Worm (Caenorhabditis elegans) whole organism, midembryonic: ENCODE data around the gene gnrr-2.

Source experiments
- T22C8.4 ChIP-seq: fragments of 200-800 bp; sonication (Bioruptor generic); IDR thresholded peaks from 2 replicates; pipeline ENCODE4 v1.3.6; 2022; ENCODE audit warnings: missing genetic modification characterization, missing compliant biosample characterization
- cog-1 ChIP-seq: sonication (generic microtip); optimal IDR thresholded peaks from 2 replicates; lab custom pipeline; 2016; ENCODE audit warnings: missing genetic modification characterization, missing compliant biosample characterization
- flt-1 ChIP-seq: fragments of 200-800 bp; sonication (Bioruptor generic); IDR thresholded peaks from 2 replicates; pipeline ENCODE4 v1.3.6; 2022; ENCODE audit warnings: missing genetic modification characterization, missing compliant biosample characterization
- klf-2 ChIP-seq: fragments of 200-800 bp; sonication (Bioruptor generic); conservative IDR thresholded peaks from 2 replicates; pipeline ENCODE4 v1.3.6; 2022; ENCODE audit warnings: missing genetic modification reagents, missing genetic modification characterization, missing compliant biosample characterization
- med-1 ChIP-seq: sonication (generic microtip); optimal IDR thresholded peaks from 2 replicates; lab custom pipeline; 2017; ENCODE audit warnings: missing genetic modification characterization, mild to moderate bottlenecking, missing compliant biosample characterization, antibody characterized with exemption, missing genetic modification reagents; ENCODE audit not compliant: insufficient read depth
- ref-1 ChIP-seq: fragments of 200-800 bp; sonication (Bioruptor generic); conservative IDR thresholded peaks from 2 replicates; pipeline ENCODE4 v1.3.6; 2022; ENCODE audit warnings: missing genetic modification reagents, missing genetic modification characterization, missing compliant biosample characterization
- tab-1 ChIP-seq: fragments of 200-800 bp; sonication (Bioruptor generic); IDR thresholded peaks from 2 replicates; pipeline ENCODE4 v1.3.6; 2022; ENCODE audit warnings: missing genetic modification characterization, missing compliant biosample characterization
- ztf-23 ChIP-seq: fragments of 200-800 bp; sonication (Bioruptor generic); IDR thresholded peaks from 2 replicates; pipeline ENCODE4 v1.3.6; 2022; ENCODE audit warnings: missing genetic modification reagents, missing genetic modification characterization, missing compliant biosample characterization
- ztf-29 ChIP-seq: fragments of 200-800 bp; sonication (Bioruptor generic); IDR thresholded peaks from 2 replicates; pipeline ENCODE4 v1.3.6; 2022; ENCODE audit warnings: missing genetic modification reagents, missing genetic modification characterization, missing compliant biosample characterization

The gnrr-2 gene

ce11 chrV:14448669-14449068, 39.8 kb downstream of the gnrr-2 start:
- TF ChIP-seq med-1 (GFP tag; lab: Kevin White, UChicago) (no peak), flt-1 (no peak), T22C8.4 (GFP tag; lab: Robert Waterston, UW) (no peak), tab-1 (GFP tag; lab: Robert Waterston, UW) (no peak), ref-1 (no peak), cog-1 (tag; lab: Kevin White, UChicago) (no peak), ztf-29 (GFP tag; lab: Robert Waterston, UW) (no peak), klf-2 (GFP tag; lab: Robert Waterston, UW) (no peak), ztf-23 (GFP tag; lab: Robert Waterston, UW) (no peak)

DNA sequence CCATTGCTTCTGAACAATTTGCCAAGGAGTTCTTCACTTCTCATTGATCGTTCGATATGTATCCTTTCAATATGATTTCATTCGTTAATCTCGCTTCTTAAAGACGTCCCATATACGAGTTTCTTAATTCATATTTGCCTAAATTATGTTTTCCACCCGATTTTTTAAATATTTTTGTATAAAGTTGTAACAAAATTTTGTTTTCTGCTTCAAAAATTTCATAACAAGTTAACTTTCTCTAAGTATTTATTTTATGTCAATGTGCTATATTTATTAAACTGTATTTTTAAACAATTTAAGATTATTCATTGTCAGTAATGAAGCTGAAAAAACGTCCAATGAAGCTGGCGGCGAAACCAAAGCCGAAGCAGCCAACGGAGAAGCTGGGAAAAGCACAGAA, 40.5 kb downstream of the gnrr-2 start, which contains the start of gene F23B12.7:
TSS of gene F23B12.7 (plus strand) at position 301 of the 400 bp plus-strand sequence.
- no peak for TF ChIP-seq T22C8.4 (GFP tag; lab: Robert Waterston, UW)
- TF ChIP-seq ztf-29 (GFP tag; lab: Robert Waterston, UW) = no peak
- no peak for TF ChIP-seq cog-1 (tag; lab: Kevin White, UChicago)
- TF ChIP-seq flt-1 = no peak
- no peak for TF ChIP-seq klf-2 (GFP tag; lab: Robert Waterston, UW)
- TF ChIP-seq ref-1 = no peak
- TF ChIP-seq med-1 (GFP tag; lab: Kevin White, UChicago) = no peak
- TF ChIP-seq tab-1 (GFP tag; lab: Robert Waterston, UW) = no peak
- TF ChIP-seq ztf-23 (GFP tag; lab: Robert Waterston, UW) = no peak

- TF ChIP-seq T22C8.4 (GFP tag; lab: Robert Waterston, UW) (no peak), cog-1 (tag; lab: Kevin White, UChicago) (no peak), med-1 (GFP tag; lab: Kevin White, UChicago) (no peak), ztf-23 (GFP tag; lab: Robert Waterston, UW) (no peak), flt-1 (no peak), klf-2 (GFP tag; lab: Robert Waterston, UW) (no peak), ztf-29 (GFP tag; lab: Robert Waterston, UW) (no peak), tab-1 (GFP tag; lab: Robert Waterston, UW) (no peak), ref-1 (no peak)
Measured at ce11 chrV:14456626-14457025, 47.8 kb downstream of the gnrr-2 start, which contains the start of gene bmk-1. TSS of gene bmk-1 (minus strand) at chrV:14456984.

DNA sequence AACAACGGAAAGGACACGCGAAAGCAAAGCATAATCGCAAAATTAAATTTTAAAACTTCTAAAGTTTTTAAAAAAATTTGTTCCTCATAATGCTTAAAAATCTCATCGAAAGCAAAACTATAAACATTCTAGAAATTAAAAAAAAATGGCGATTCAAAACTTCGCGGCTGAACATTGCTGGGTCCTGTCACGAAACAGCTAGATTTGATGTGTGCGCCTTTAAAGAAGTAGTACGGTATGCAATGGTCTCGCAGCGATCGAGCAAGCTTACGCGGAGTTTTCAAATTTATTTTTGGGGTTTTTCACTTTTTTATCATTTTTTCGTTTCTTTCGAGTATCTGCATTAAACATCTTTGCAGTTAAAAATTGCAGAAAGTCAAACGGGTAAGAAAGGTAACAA, 48.2 kb downstream of the gnrr-2 start, which contains the start of gene coh-3:
TSS of gene coh-3 (plus strand) at position 353 of the 400 bp plus-strand sequence.
- TF ChIP-seq flt-1 = no peak
- TF ChIP-seq tab-1 (GFP tag; lab: Robert Waterston, UW) = no peak
- no peak for TF ChIP-seq ref-1
- TF ChIP-seq ztf-29 (GFP tag; lab: Robert Waterston, UW) = no peak
- no peak for TF ChIP-seq klf-2 (GFP tag; lab: Robert Waterston, UW)
- no peak for TF ChIP-seq T22C8.4 (GFP tag; lab: Robert Waterston, UW)
- TF ChIP-seq cog-1 (tag; lab: Kevin White, UChicago) = no peak

DNA sequence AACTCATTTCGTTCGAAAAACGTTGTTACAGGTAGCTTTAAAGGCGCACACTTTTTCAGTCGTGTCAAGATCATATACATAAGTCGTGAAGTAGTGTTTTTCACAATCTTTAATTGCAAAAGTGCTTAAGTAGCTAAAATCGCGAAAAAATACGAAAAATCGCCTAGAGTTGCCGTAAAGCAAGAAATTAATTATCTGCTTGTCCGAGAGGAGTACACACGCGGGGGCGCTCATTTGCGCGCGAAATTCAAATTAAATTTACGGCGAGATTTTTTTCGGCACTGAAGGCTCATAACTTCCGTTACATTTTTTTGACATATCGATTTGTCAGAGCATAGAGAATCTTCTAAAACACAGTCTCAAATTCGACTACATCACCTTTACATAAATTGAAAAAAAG, 51.2 kb downstream of the gnrr-2 start:
- TF ChIP-seq ztf-23 (GFP tag; lab: Robert Waterston, UW) = no peak

- TF ChIP-seq ztf-29 (GFP tag; lab: Robert Waterston, UW) = no peak
- no peak for TF ChIP-seq cog-1 (tag; lab: Kevin White, UChicago)
- TF ChIP-seq T22C8.4 (GFP tag; lab: Robert Waterston, UW) = no peak
- no peak for TF ChIP-seq med-1 (GFP tag; lab: Kevin White, UChicago)
- no peak for TF ChIP-seq flt-1
- no peak for TF ChIP-seq klf-2 (GFP tag; lab: Robert Waterston, UW)
- TF ChIP-seq ztf-23 (GFP tag; lab: Robert Waterston, UW) = no peak
- TF ChIP-seq ref-1 = no peak
- no peak for TF ChIP-seq tab-1 (GFP tag; lab: Robert Waterston, UW)
Measured at ce11 chrV:14460615-14461102, 51.8 kb downstream of the gnrr-2 start, which contains the start of gene F08H9.2. TSS of gene F08H9.2 (plus strand) at chrV:14460665.
